Fruit fly (Drosophila melanogaster) whole organism, larva: ENCODE results near the gene Timp.

Source experiments
- noc ChIP-seq: fragments of 200-800 bp; sonication (Bioruptor generic); optimal IDR thresholded peaks from 3 replicates; lab custom pipeline; 2019; ENCODE audit warnings: missing biosample characterization, mild to moderate bottlenecking, missing genetic modification characterization, moderate library complexity

Gene Timp

dm6 chr3R:10212799-10213198 is at the start of gene Timp:
Timp (minus strand) TSS chr3R:10213007.
- TF ChIP-seq noc (tag; lab: Kevin White, UChicago) = no peak

dm6 chr3R:10261800-10262199 is 49.0 kb upstream of the Timp start, which contains the start of the genes Sirt6 and pont:
Sirt6 (minus strand) TSS chr3R:10261849.
pont (plus strand) TSS chr3R:10262123.
- peak; percentile 88 for TF ChIP-seq noc (tag; lab: Kevin White, UChicago)

dm6 chr3R:10251846-10252245 is 39.0 kb upstream of the Timp start:
- no peak for TF ChIP-seq noc (tag; lab: Kevin White, UChicago)

- no peak for TF ChIP-seq noc (tag; lab: Kevin White, UChicago)
Measured at dm6 chr3R:10251218-10251617, 38.4 kb upstream of the Timp start, which contains the start of gene CG3999. CG3999 (plus strand) TSS chr3R:10251518.

dm6 chr3R:10227990-10228389 is 15.2 kb upstream of the Timp start:
- no peak for TF ChIP-seq noc (tag; lab: Kevin White, UChicago)

dm6 chr3R:10226132-10227023 is 13.6 kb upstream of the Timp start:
- no peak for TF ChIP-seq noc (tag; lab: Kevin White, UChicago)

- TF ChIP-seq noc (tag; lab: Kevin White, UChicago) = no peak
Measured at dm6 chr3R:10225390-10225789, 12.6 kb upstream of the Timp start, which contains the start of gene CG42795. CG42795 (plus strand) TSS chr3R:10225690.

- no peak for TF ChIP-seq noc (tag; lab: Kevin White, UChicago)
Measured at dm6 chr3R:10224594-10224993, 11.8 kb upstream of the Timp start, which contains the start of the genes CG12817 and CG34107. CG12817 (minus strand) TSS chr3R:10224725. CG34107 (plus strand) TSS chr3R:10224909.

dm6 chr3R:10222416-10222815 is 9.6 kb upstream of the Timp start, which contains the start of gene CG12420:
CG12420 (plus strand) TSS chr3R:10222698.
- TF ChIP-seq noc (tag; lab: Kevin White, UChicago) = no peak

dm6 chr3R:10217998-10218397 is 5.2 kb upstream of the Timp start:
- no peak for TF ChIP-seq noc (tag; lab: Kevin White, UChicago)

- no peak for TF ChIP-seq noc (tag; lab: Kevin White, UChicago)
Measured at dm6 chr3R:10213430-10213829, 623 bp upstream of the Timp start.

dm6 chr3R:10206740-10207139 is 6.1 kb downstream of the Timp start:
- TF ChIP-seq noc (tag; lab: Kevin White, UChicago) = no peak

dm6 chr3R:10203554-10203953 is 9.3 kb downstream of the Timp start:
- no peak for TF ChIP-seq noc (tag; lab: Kevin White, UChicago)

dm6 chr3R:10190084-10190782 is 22.6 kb downstream of the Timp start, which contains the start of gene Syn:
Syn (plus strand) TSS chr3R:10190689.
- TF ChIP-seq noc (tag; lab: Kevin White, UChicago) = no peak

dm6 chr3R:10189520-10189919 is 23.3 kb downstream of the Timp start, which contains the start of gene CG12814:
CG12814 (minus strand) TSS chr3R:10189603.
- no peak for TF ChIP-seq noc (tag; lab: Kevin White, UChicago)

- TF ChIP-seq noc (tag; lab: Kevin White, UChicago) = peak; percentile 3
Measured at dm6 chr3R:10185986-10186385, 26.8 kb downstream of the Timp start.
